Worm (Caenorhabditis elegans): ENCODE results near the gene C12D8.9.

DNA sequence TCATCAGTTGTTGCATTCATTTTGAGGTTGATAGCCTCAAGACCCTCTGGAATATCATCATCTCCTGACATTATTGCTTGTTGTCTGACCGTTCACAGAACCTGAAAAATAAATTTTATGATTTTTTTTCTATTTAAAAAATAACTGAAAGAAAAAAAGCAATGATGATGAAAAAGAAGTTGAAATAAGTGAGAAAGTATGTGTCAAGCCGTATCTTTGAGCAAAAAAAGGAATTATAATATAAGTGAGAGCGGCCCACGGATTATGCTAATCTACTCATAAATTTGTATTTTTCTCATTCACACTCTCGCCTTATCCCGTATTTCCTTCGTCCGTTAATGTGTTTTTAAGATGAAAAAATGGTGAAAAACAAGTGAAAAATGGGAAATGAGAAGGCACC is 27.2 kb upstream of the C12D8.9 start, which contains the start of gene ric-4:
- TF ChIP-seq elt-3 (tag; optimal IDR thresholded peaks at IDR 0.05) (no peak), nhr-12 (tag; optimal IDR thresholded peaks at IDR 0.05) (no peak), ztf-11 (tag; optimal IDR thresholded peaks at IDR 0.05) (no peak), elt-1 (tag; optimal IDR thresholded peaks at IDR 0.05; ENCODE audit: borderline replicate concordance, insufficient read depth) (no peak), blmp-1 (tag; optimal IDR thresholded peaks at IDR 0.05) (no peak), pha-4 (tag; optimal IDR thresholded peaks at IDR 0.05) (no peak), lin-13 (tag; optimal IDR thresholded peaks at IDR 0.05) (no peak), unc-62 (GFP tag; optimal IDR thresholded peaks at IDR 0.05) (no peak), mls-2 (tag; optimal IDR thresholded peaks at IDR 0.05) (no peak), lin-32 (GFP tag; optimal IDR thresholded peaks at IDR 0.05) (no peak), cnd-1 (tag; optimal IDR thresholded peaks at IDR 0.05) (no peak), mep-1 (tag; optimal IDR thresholded peaks at IDR 0.05) (no peak), ceh-39 (tag; optimal IDR thresholded peaks at IDR 0.05) (no peak), unc-39 (tag; optimal IDR thresholded peaks at IDR 0.05) (no peak)

All from whole organism, mixed stage, embryonic.